Worm (Caenorhabditis elegans): ENCODE data around the gene F36H9.4.
"Not testable (repeated sequence)": the region's sequence is repeated elsewhere in the genome, so short reads cannot be mapped to it uniquely, and the experiment has no call there.

The F36H9.4 gene

ce11 chrV:1820016-1820415, 41.0 kb upstream of the F36H9.4 start:
- TF ChIP-seq ceh-34 (tag; optimal IDR thresholded peaks at IDR 0.05) = no peak
- no peak for TF ChIP-seq elt-4 (tag; optimal IDR thresholded peaks at IDR 0.05)
- TF ChIP-seq rnt-1 (tag; optimal IDR thresholded peaks at IDR 0.05) = no peak
- TF ChIP-seq ahr-1 (tag; optimal IDR thresholded peaks at IDR 0.05) = no peak
- TF ChIP-seq tbx-2 (tag; optimal IDR thresholded peaks at IDR 0.05) = no peak
- no peak for TF ChIP-seq unc-42 (tag; optimal IDR thresholded peaks at IDR 0.05)
- TF ChIP-seq pax-1 (tag; optimal IDR thresholded peaks at IDR 0.05) = no peak
- TF ChIP-seq mec-3 (tag; optimal IDR thresholded peaks at IDR 0.05; ENCODE audit: borderline replicate concordance) = no peak
- TF ChIP-seq hlh-8 (tag; optimal IDR thresholded peaks at IDR 0.05) = no peak
- no peak for TF ChIP-seq K02D7.2 (tag; optimal IDR thresholded peaks at IDR 0.05)
- no peak for TF ChIP-seq Y22D7AL.16 (tag; optimal IDR thresholded peaks at IDR 0.05)
- no peak for TF ChIP-seq ceh-31 (tag; optimal IDR thresholded peaks at IDR 0.05)

ce11 chrV:1814784-1815183, 35.7 kb upstream of the F36H9.4 start, which contains the start of gene Y46H3A.5:
Gene Y46H3A.5 (minus strand): TSS chrV:1814884.
- not testable (repeated sequence) for TF ChIP-seq unc-86, tbx-2, K02D7.2 (tag; optimal IDR thresholded peaks at IDR 0.05)

- TF ChIP-seq sdc-2 (tag; optimal IDR thresholded peaks at IDR 0.05) = no peak
- no peak for TF ChIP-seq ceh-45 (GFP tag; IDR thresholded peaks at IDR 0.05)
- TF ChIP-seq K09A11.1 (tag; optimal IDR thresholded peaks at IDR 0.05; ENCODE audit: insufficient read depth) = no peak
- no peak for TF ChIP-seq eyg-1 (tag; optimal IDR thresholded peaks at IDR 0.05)
- TF ChIP-seq odd-2 (tag; optimal IDR thresholded peaks at IDR 0.05) = no peak
These were observed 32.0 kb upstream of the F36H9.4 start, which contains the start of gene Y46H3A.4 for ce11 chrV:1811035-1811434. Gene Y46H3A.4 (minus strand): TSS chrV:1811135.

ce11 chrV:1807160-1807559, 28.1 kb upstream of the F36H9.4 start, which contains the start of gene srt-42:
Gene srt-42 (plus strand): TSS chrV:1807460.
- TF ChIP-seq ref-2 (tag; optimal IDR thresholded peaks at IDR 0.05) (no peak), ceh-14 (tag; optimal IDR thresholded peaks at IDR 0.05) (no peak), C08G9.2 (tag; optimal IDR thresholded peaks at IDR 0.05) (no peak), ceh-6 (GFP tag; optimal IDR thresholded peaks at IDR 0.05) (no peak), syd-9 (tag; optimal IDR thresholded peaks at IDR 0.05) (no peak), pha-4 (tag; optimal IDR thresholded peaks at IDR 0.05) (no peak)

- TF ChIP-seq madf-2 (tag; optimal IDR thresholded peaks at IDR 0.05) (no peak), pha-2 (tag; optimal IDR thresholded peaks at IDR 0.05) (no peak), ceh-2 (tag; optimal IDR thresholded peaks at IDR 0.05) (no peak), zip-5 (tag; optimal IDR thresholded peaks at IDR 0.05) (no peak), nfya-1 (tag; optimal IDR thresholded peaks at IDR 0.05) (no peak), ceh-9 (tag; optimal IDR thresholded peaks at IDR 0.05) (no peak), ama-1 (optimal IDR thresholded peaks at IDR 0.05) (no peak), odd-2 (tag; optimal IDR thresholded peaks at IDR 0.05) (no peak), hlh-30 (tag; optimal IDR thresholded peaks at IDR 0.05; ENCODE audit: insufficient read depth) (no peak), ceh-14 (tag; optimal IDR thresholded peaks at IDR 0.05) (no peak), F13H6.1 (tag; optimal IDR thresholded peaks at IDR 0.05) (no peak), ceh-30 (tag; optimal IDR thresholded peaks at IDR 0.05) (no peak), hlh-13 (GFP tag; optimal IDR thresholded peaks at IDR 0.05) (no peak), Y22D7AL.16 (tag; optimal IDR thresholded peaks at IDR 0.05) (no peak), T23F11.4 (GFP tag; optimal IDR thresholded peaks at IDR 0.05) (no peak), K09A11.1 (tag; optimal IDR thresholded peaks at IDR 0.05; ENCODE audit: insufficient read depth) (no peak), eyg-1 (tag; optimal IDR thresholded peaks at IDR 0.05) (no peak), hlh-8 (tag; optimal IDR thresholded peaks at IDR 0.05) (no peak)
These were observed 26.8 kb upstream of the F36H9.4 start for ce11 chrV:1805724-1806316.
